Worm (Caenorhabditis elegans): Measurements from ENCODE around the gene K09C4.5.

DNA sequence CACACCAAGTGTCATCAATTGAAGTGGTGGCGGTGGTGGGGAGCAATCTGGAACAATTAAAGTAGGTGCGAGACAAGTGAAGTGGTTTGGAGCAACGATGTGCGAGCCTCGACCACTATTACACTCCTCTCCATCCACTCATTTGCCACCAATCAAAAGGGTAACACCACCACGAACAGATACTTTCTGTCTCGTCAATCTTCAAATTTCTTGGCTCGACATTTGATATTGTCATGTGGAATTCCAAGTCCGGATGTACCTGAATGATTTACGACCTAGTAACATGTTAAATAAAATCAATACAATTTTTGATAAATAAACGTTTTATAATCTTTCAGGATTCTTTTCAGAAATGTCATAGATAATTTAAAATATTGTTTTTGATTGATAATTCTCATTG, 11.6 kb upstream of the K09C4.5 start, which contains the start of gene sul-1:
- TF ChIP-seq nhr-237 (tag; optimal IDR thresholded peaks at IDR 0.05) = no peak
- no peak for TF ChIP-seq snpc-4 (tag; optimal IDR thresholded peaks at IDR 0.05)
- no peak for TF ChIP-seq F13H6.1 (tag; optimal IDR thresholded peaks at IDR 0.05)
- TF ChIP-seq ZK546.5 (tag; optimal IDR thresholded peaks at IDR 0.05) = no peak
- TF ChIP-seq lsy-2 (tag; optimal IDR thresholded peaks at IDR 0.05) = no peak
- TF ChIP-seq unc-62 (GFP tag; optimal IDR thresholded peaks at IDR 0.05) = no peak

All from whole organism, L2 larva.